Fruit fly (Drosophila melanogaster) whole organism: Measurements from ENCODE around the gene CG16815.
"Not testable (repeated sequence)": the region's sequence is repeated elsewhere in the genome, so short reads cannot be mapped to it uniquely, and the experiment has no call there.

Source experiments
- CG8478 ChIP-seq: fragments of >200 bp; optimal IDR thresholded peaks from 2 replicates; lab custom pipeline; 2018; ENCODE audit warnings: inconsistent platforms
- Dll ChIP-seq: fragments of >200 bp; optimal IDR thresholded peaks from 2 replicates; lab custom pipeline; 2017
- EcR ChIP-seq, 2 experiments: fragments of >200 bp; optimal IDR thresholded peaks; 2 replicates each; lab custom pipeline; 2017; ENCODE audit warnings: missing biosample characterization in 2 of 2, missing genetic modification characterization in 2 of 2, missing genetic modification reagents in 2 of 2
- pan ChIP-seq: fragments of >200 bp; optimal IDR thresholded peaks from 2 replicates; lab custom pipeline; 2017
- psq ChIP-seq: fragments of >200 bp; optimal IDR thresholded peaks from 2 replicates; lab custom pipeline; 2017
- usp ChIP-seq: fragments of >200 bp; optimal IDR thresholded peaks from 2 replicates; lab custom pipeline; 2017; ENCODE audit warnings: missing biosample characterization, missing genetic modification characterization, mixed read lengths

CG16815 gene

dm6 chr2L:13206857-13207463 is 22.7 kb upstream of the CG16815 start:
- TF ChIP-seq pan (lab: Kevin White, UChicago), result no peak
- no peak for TF ChIP-seq psq (lab: Kevin White, UChicago)
- no peak for TF ChIP-seq usp (GFP tag; lab: Kevin White, UChicago)
- TF ChIP-seq Dll (lab: Kevin White, UChicago), result no peak
- TF ChIP-seq EcR (GFP tag; optimal IDR thresholded peaks at IDR 0.05; lab: Kevin White, UChicago), result no peak
- no peak for TF ChIP-seq CG8478

dm6 chr2L:13211764-13212265 is 17.8 kb upstream of the CG16815 start, which contains the start of gene CG15482:
Gene CG15482, minus strand, starts transcription at chr2L:13211814.
- TF ChIP-seq pan (lab: Kevin White, UChicago); psq (lab: Kevin White, UChicago); CG8478: not testable (repeated sequence)

dm6 chr2L:13215010-13215409 is 14.6 kb upstream of the CG16815 start, which contains the start of gene kek4:
Gene kek4, minus strand, starts transcription at chr2L:13215350.
- TF ChIP-seq pan (lab: Kevin White, UChicago) (no peak), EcR (GFP tag; optimal IDR thresholded peaks at IDR 0.05; lab: Kevin White, UChicago) (no peak), psq (lab: Kevin White, UChicago) (no peak), CG8478 (no peak), Dll (lab: Kevin White, UChicago) (no peak), usp (GFP tag; lab: Kevin White, UChicago) (no peak)

- TF ChIP-seq usp (GFP tag; lab: Kevin White, UChicago) (no peak), pan (lab: Kevin White, UChicago) (no peak), EcR (GFP tag; optimal IDR thresholded peaks at IDR 0.05; lab: Kevin White, UChicago) (no peak), CG8478 (no peak), psq (lab: Kevin White, UChicago) (no peak), Dll (lab: Kevin White, UChicago) (no peak)
Measured at dm6 chr2L:13219281-13220092, 10.1 kb upstream of the CG16815 start, which contains the start of the genes CG9426 and mRF1. Gene CG9426, minus strand, starts transcription at chr2L:13219923. Gene mRF1, plus strand, starts transcription at chr2L:13219979.

- no peak for TF ChIP-seq CG8478
- no peak for TF ChIP-seq psq (lab: Kevin White, UChicago)
- TF ChIP-seq Dll (lab: Kevin White, UChicago), result no peak
- no peak for TF ChIP-seq EcR (GFP tag; optimal IDR thresholded peaks at IDR 0.05; lab: Kevin White, UChicago)
- no peak for TF ChIP-seq pan (lab: Kevin White, UChicago)
- no peak for TF ChIP-seq usp (GFP tag; lab: Kevin White, UChicago)
Measured at dm6 chr2L:13222225-13222648, 7.4 kb upstream of the CG16815 start, which contains the start of the genes Ski6 and CG16812. Gene Ski6, minus strand, starts transcription at chr2L:13222429. Gene CG16812, plus strand, starts transcription at chr2L:13222587.

dm6 chr2L:13225225-13225840 is 4.3 kb upstream of the CG16815 start, which contains the start of gene CG15480:
Gene CG15480, minus strand, starts transcription at chr2L:13225275.
- TF ChIP-seq pan (lab: Kevin White, UChicago) (no peak), psq (lab: Kevin White, UChicago) (no peak)

dm6 chr2L:13227242-13227641 is 2.4 kb upstream of the CG16815 start, which contains the start of gene CG16813:
Gene CG16813, plus strand, starts transcription at chr2L:13227529.
- TF ChIP-seq Dll (lab: Kevin White, UChicago) (no peak), psq (lab: Kevin White, UChicago) (no peak), pan (lab: Kevin White, UChicago) (no peak), CG8478 (no peak), usp (GFP tag; lab: Kevin White, UChicago) (no peak), EcR (GFP tag; optimal IDR thresholded peaks at IDR 0.05; lab: Kevin White, UChicago) (no peak)

- TF ChIP-seq CG8478, result no peak
Measured at dm6 chr2L:13231739-13232138, 2.1 kb downstream of the CG16815 start, which contains the start of gene Prosalpha6T. Gene Prosalpha6T, plus strand, starts transcription at chr2L:13232039.

dm6 chr2L:13234610-13235489 is 5.2 kb downstream of the CG16815 start, which contains the start of gene Mabi:
Gene Mabi, minus strand, starts transcription at chr2L:13234660.
- no peak for TF ChIP-seq CG8478
- TF ChIP-seq pan (lab: Kevin White, UChicago), result no peak
- no peak for TF ChIP-seq psq (lab: Kevin White, UChicago)
- TF ChIP-seq Dll (lab: Kevin White, UChicago), result no peak
- no peak for TF ChIP-seq usp (GFP tag; lab: Kevin White, UChicago)
- no peak for TF ChIP-seq EcR (GFP tag; optimal IDR thresholded peaks at IDR 0.05; lab: Kevin White, UChicago)

- TF ChIP-seq usp (GFP tag; lab: Kevin White, UChicago), result no peak
- TF ChIP-seq psq (lab: Kevin White, UChicago), result no peak
- TF ChIP-seq CG8478, result no peak
- no peak for TF ChIP-seq Dll (lab: Kevin White, UChicago)
- TF ChIP-seq pan (lab: Kevin White, UChicago), result no peak
- no peak for TF ChIP-seq EcR (GFP tag; optimal IDR thresholded peaks at IDR 0.05; lab: Kevin White, UChicago)
Measured at dm6 chr2L:13236194-13236593, 6.6 kb downstream of the CG16815 start, which contains the start of gene Jhbp14. Gene Jhbp14, plus strand, starts transcription at chr2L:13236494.
